Fruit fly (Drosophila melanogaster) whole organism, pupa: ENCODE measurements around the gene eIF3a.

Experiments
- CG10348 ChIP-seq: fragments of 200-800 bp; sonication (Bioruptor generic); IDR thresholded peaks from 2 replicates; pipeline ENCODE4 v1.3.6; 2022; ENCODE audit warnings: missing biosample characterization, missing genetic modification characterization
- CG12605 ChIP-seq: fragments of 200-800 bp; sonication (Bioruptor generic); IDR thresholded peaks from 2 replicates; pipeline ENCODE4 v1.3.6; 2022; ENCODE audit warnings: missing biosample characterization, missing genetic modification characterization
- CG14655 ChIP-seq: fragments of 200-800 bp; sonication (Bioruptor generic); optimal IDR thresholded peaks from 3 replicates; lab custom pipeline; 2017; ENCODE audit warnings: mild to moderate bottlenecking, missing biosample characterization, missing genetic modification reagents, missing genetic modification characterization
- CG32121 ChIP-seq: fragments of 200-800 bp; sonication (Bioruptor generic); IDR thresholded peaks from 2 replicates; pipeline ENCODE4 v1.3.6; 2022; ENCODE audit warnings: missing biosample characterization, missing genetic modification characterization
- CG34367 ChIP-seq: fragments of 200-800 bp; sonication (Bioruptor generic); optimal IDR thresholded peaks from 2 replicates; lab custom pipeline; 2018; ENCODE audit warnings: missing biosample characterization, mild to moderate bottlenecking, missing genetic modification characterization
- CG4496 ChIP-seq: fragments of 200-800 bp; sonication (Bioruptor generic); IDR thresholded peaks from 3 replicates; pipeline ENCODE4 v1.3.6; 2022; ENCODE audit warnings: missing biosample characterization, missing genetic modification characterization
- CG8159 ChIP-seq: fragments of 200-800 bp; sonication (Bioruptor generic); optimal IDR thresholded peaks from 3 replicates; lab custom pipeline; 2018; ENCODE audit warnings: missing biosample characterization, mild to moderate bottlenecking, missing genetic modification characterization, moderate library complexity
- CG8301 ChIP-seq: fragments of 200-800 bp; sonication (Bioruptor generic); optimal IDR thresholded peaks from 2 replicates; lab custom pipeline; 2018; ENCODE audit warnings: missing biosample characterization, mild to moderate bottlenecking, missing genetic modification characterization
- CG9948 ChIP-seq: fragments of 200-800 bp; sonication (Bioruptor generic); optimal IDR thresholded peaks from 2 replicates; lab custom pipeline; 2018; ENCODE audit warnings: missing biosample characterization, mild to moderate bottlenecking, missing genetic modification characterization, moderate library complexity
- EcR ChIP-seq: fragments of 200-800 bp; sonication (Bioruptor generic); optimal IDR thresholded peaks from 3 replicates; lab custom pipeline; 2019; ENCODE audit warnings: missing biosample characterization, missing genetic modification characterization, mild to moderate bottlenecking, moderate library complexity, missing genetic modification reagents
- Ets98B ChIP-seq: fragments of 200-800 bp; sonication (Bioruptor generic); IDR thresholded peaks from 2 replicates; pipeline ENCODE4 v1.3.6; 2022; ENCODE audit warnings: missing biosample characterization, missing genetic modification characterization
- Pif1B ChIP-seq: fragments of 200-800 bp; sonication (Bioruptor generic); optimal IDR thresholded peaks from 3 replicates; lab custom pipeline; 2016; ENCODE audit warnings: missing biosample characterization, missing genetic modification characterization
- Snoo ChIP-seq: fragments of 200-800 bp; sonication (Bioruptor generic); optimal IDR thresholded peaks from 3 replicates; lab custom pipeline; 2017; ENCODE audit warnings: missing biosample characterization, mild to moderate bottlenecking, missing genetic modification characterization, inconsistent platforms
- fd96Ca ChIP-seq: fragments of 200-800 bp; sonication (Bioruptor generic); IDR thresholded peaks from 3 replicates; pipeline ENCODE4 v1.3.6; 2022; ENCODE audit warnings: missing biosample characterization, missing genetic modification characterization

DNA sequence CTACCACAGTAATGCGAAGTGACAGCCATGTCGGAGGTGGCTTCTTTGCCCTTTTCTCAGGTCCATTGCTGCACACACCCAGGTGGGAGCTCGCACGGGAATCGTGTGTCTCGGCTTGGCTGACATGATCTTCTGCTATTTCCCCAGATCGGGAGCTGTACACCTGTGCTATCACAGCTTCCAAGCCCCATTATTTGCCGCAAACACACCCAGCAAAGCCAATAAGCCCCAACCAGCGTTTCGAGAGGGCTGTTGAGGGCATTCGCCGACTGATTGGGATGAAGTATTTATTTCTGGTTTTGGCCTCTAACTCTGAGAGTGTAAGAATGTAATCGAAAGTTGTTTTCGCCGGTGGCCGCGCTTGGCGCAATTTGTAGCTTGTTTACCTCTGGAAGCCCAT, 23.9 kb upstream of the eIF3a start:
- no peak for TF ChIP-seq CG32121 (GFP tag; lab: Robert Waterston, UW)
- TF ChIP-seq Snoo = no peak
- no peak for TF ChIP-seq CG8159 (tag; lab: Kevin White, UChicago)
- TF ChIP-seq EcR = no peak
- TF ChIP-seq Ets98B (GFP tag; lab: Robert Waterston, UW) = no peak
- no peak for TF ChIP-seq CG8301
- no peak for TF ChIP-seq CG4496 (GFP tag; lab: Robert Waterston, UW)
- TF ChIP-seq CG10348 (GFP tag; lab: Robert Waterston, UW) = no peak
- TF ChIP-seq fd96Ca = no peak
- no peak for TF ChIP-seq CG34367
- TF ChIP-seq Pif1B = no peak
- no peak for TF ChIP-seq CG14655 (GFP tag; lab: Kevin White, UChicago)
- no peak for TF ChIP-seq CG12605
- TF ChIP-seq CG9948 (tag; lab: Kevin White, UChicago) = no peak
